Fruit fly (Drosophila melanogaster) whole organism: ENCODE results near the gene CG32026.

Experiments used
- EcR ChIP-seq, 2 experiments: fragments of >200 bp; optimal IDR thresholded peaks; 2 replicates each; lab custom pipeline; 2017; ENCODE audit warnings: missing biosample characterization in 2 of 2, missing genetic modification characterization in 2 of 2, missing genetic modification reagents in 2 of 2
- psq ChIP-seq: fragments of >200 bp; optimal IDR thresholded peaks from 2 replicates; lab custom pipeline; 2017
- usp ChIP-seq: fragments of >200 bp; optimal IDR thresholded peaks from 2 replicates; lab custom pipeline; 2017; ENCODE audit warnings: missing biosample characterization, missing genetic modification characterization, mixed read lengths

dm6 chr3L:8851950-8852349, 15.7 kb downstream of the CG32026 start:
- TF ChIP-seq EcR (GFP tag; optimal IDR thresholded peaks at IDR 0.05; lab: Kevin White, UChicago) (no peak), psq (lab: Kevin White, UChicago) (no peak), usp (GFP tag; lab: Kevin White, UChicago) (no peak)
